Fruit fly (Drosophila melanogaster) whole organism, embryonic: ENCODE results near the gene Nf-YA.

Source experiments
- Atf6 ChIP-seq: fragments of 200-800 bp; sonication (Bioruptor generic); IDR thresholded peaks from 2 replicates; pipeline ENCODE4 v1.3.6; 2022; ENCODE audit warnings: missing biosample characterization, missing genetic modification characterization
- Blimp-1 ChIP-seq: fragments of 200-800 bp; sonication (Bioruptor generic); optimal IDR thresholded peaks from 3 replicates; lab custom pipeline; 2018; ENCODE audit warnings: missing biosample characterization, missing genetic modification characterization, mild to moderate bottlenecking, moderate library complexity, missing genetic modification reagents
- CG10366 ChIP-seq: fragments of 200-800 bp; sonication (Bioruptor generic); IDR thresholded peaks from 2 replicates; pipeline ENCODE4 v1.3.6; 2022; ENCODE audit warnings: missing biosample characterization, missing genetic modification characterization
- CG10462 ChIP-seq: fragments of 200-800 bp; sonication (Bioruptor generic); optimal IDR thresholded peaks from 2 replicates; lab custom pipeline; 2016; ENCODE audit warnings: missing biosample characterization, missing genetic modification characterization
- CG12071 ChIP-seq: fragments of 200-800 bp; sonication (Bioruptor generic); optimal IDR thresholded peaks from 3 replicates; lab custom pipeline; 2018; ENCODE audit warnings: missing biosample characterization, mild to moderate bottlenecking, missing genetic modification characterization
- CG14667 ChIP-seq: fragments of 200-800 bp; sonication (Bioruptor generic); IDR thresholded peaks from 2 replicates; pipeline ENCODE4 v1.3.6; 2022; ENCODE audit warnings: missing biosample characterization, missing genetic modification characterization
- CG15269 ChIP-seq: fragments of 200-800 bp; sonication (Bioruptor generic); optimal IDR thresholded peaks from 2 replicates; lab custom pipeline; 2018; ENCODE audit warnings: missing biosample characterization, mild to moderate bottlenecking, missing genetic modification characterization, moderate library complexity
- CG1647 ChIP-seq: fragments of 200-800 bp; sonication (Bioruptor generic); optimal IDR thresholded peaks from 3 replicates; lab custom pipeline; 2016; ENCODE audit warnings: missing biosample characterization, missing genetic modification characterization
- CG1792 ChIP-seq: fragments of 200-800 bp; sonication (Bioruptor generic); optimal IDR thresholded peaks from 2 replicates; lab custom pipeline; 2016; ENCODE audit warnings: missing biosample characterization, missing genetic modification characterization
- CG18599 ChIP-seq: fragments of 200-800 bp; sonication (Bioruptor generic); optimal IDR thresholded peaks from 3 replicates; lab custom pipeline; 2017; ENCODE audit warnings: missing biosample characterization, missing genetic modification characterization, mild to moderate bottlenecking, moderate library complexity, missing genetic modification reagents
- CG2199 ChIP-seq: fragments of 200-800 bp; sonication (Bioruptor generic); IDR thresholded peaks from 3 replicates; pipeline ENCODE4 v1.3.6; 2022; ENCODE audit warnings: missing biosample characterization, missing genetic modification characterization
- CG2678 ChIP-seq: fragments of 200-800 bp; sonication (Bioruptor generic); optimal IDR thresholded peaks from 3 replicates; lab custom pipeline; 2019; ENCODE audit warnings: missing biosample characterization, mild to moderate bottlenecking, missing genetic modification characterization, moderate library complexity
- CG32532 ChIP-seq: fragments of 200-800 bp; sonication (Bioruptor generic); IDR thresholded peaks from 2 replicates; pipeline ENCODE4 v1.3.6; 2022; ENCODE audit warnings: missing biosample characterization, missing genetic modification characterization
- CG33557 ChIP-seq: fragments of 200-800 bp; sonication (Bioruptor generic); optimal IDR thresholded peaks from 2 replicates; lab custom pipeline; 2019; ENCODE audit warnings: missing biosample characterization, mild to moderate bottlenecking, missing genetic modification characterization, moderate library complexity
- CG34376 ChIP-seq: fragments of 200-800 bp; sonication (Bioruptor generic); optimal IDR thresholded peaks from 2 replicates; lab custom pipeline; 2018; ENCODE audit warnings: missing biosample characterization, mild to moderate bottlenecking, missing genetic modification characterization
- CG6689 ChIP-seq: fragments of 200-800 bp; sonication (Bioruptor generic); IDR thresholded peaks from 2 replicates; pipeline ENCODE4 v1.3.6; 2022; ENCODE audit warnings: missing biosample characterization, missing genetic modification characterization
- CG7963 ChIP-seq: fragments of 200-800 bp; sonication (Bioruptor generic); IDR thresholded peaks from 3 replicates; pipeline ENCODE4 v1.3.6; 2022; ENCODE audit warnings: missing biosample characterization, missing genetic modification characterization; ENCODE audit not compliant: partially characterized antibody
- CG7987 ChIP-seq: fragments of 200-800 bp; sonication (Bioruptor generic); optimal IDR thresholded peaks from 2 replicates; lab custom pipeline; 2018; ENCODE audit warnings: missing biosample characterization, mild to moderate bottlenecking, missing genetic modification characterization, moderate library complexity
- CG8924 ChIP-seq: fragments of 200-800 bp; optimal IDR thresholded peaks from 3 replicates; lab custom pipeline; 2019; ENCODE audit warnings: missing biosample characterization, mild to moderate bottlenecking, missing genetic modification characterization, moderate library complexity
- CG9932 ChIP-seq: fragments of 200-800 bp; sonication (Bioruptor generic); IDR thresholded peaks from 2 replicates; pipeline ENCODE4 v1.3.6; 2022; ENCODE audit warnings: missing biosample characterization, missing genetic modification characterization
- CHES-1-like ChIP-seq: fragments of 200-800 bp; sonication (Bioruptor generic); optimal IDR thresholded peaks from 2 replicates; lab custom pipeline; 2016; ENCODE audit warnings: missing biosample characterization, missing genetic modification characterization
- Deaf1 ChIP-seq: fragments of 200-800 bp; optimal IDR thresholded peaks from 3 replicates; lab custom pipeline; 2019; ENCODE audit warnings: missing biosample characterization, mild to moderate bottlenecking, missing genetic modification characterization, moderate library complexity
- Dp ChIP-seq: fragments of 200-800 bp; sonication (Bioruptor generic); optimal IDR thresholded peaks from 2 replicates; lab custom pipeline; 2018; ENCODE audit warnings: missing biosample characterization, mild to moderate bottlenecking, missing genetic modification characterization, moderate library complexity
- Fer3 ChIP-seq: fragments of 200-800 bp; sonication (Bioruptor generic); optimal IDR thresholded peaks from 2 replicates; lab custom pipeline; 2018; ENCODE audit warnings: missing biosample characterization, mild to moderate bottlenecking, missing genetic modification characterization, moderate library complexity
- Hmr ChIP-seq: fragments of 200-800 bp; sonication (Bioruptor generic); optimal IDR thresholded peaks from 3 replicates; lab custom pipeline; 2017; ENCODE audit warnings: mild to moderate bottlenecking, missing biosample characterization, missing genetic modification reagents, missing genetic modification characterization
- Kr ChIP-seq: fragments of 200-800 bp; sonication (Bioruptor generic); optimal IDR thresholded peaks from 2 replicates; lab custom pipeline; 2017; ENCODE audit warnings: missing biosample characterization, mild to moderate bottlenecking, missing genetic modification characterization
- Med ChIP-seq: fragments of 200-800 bp; sonication (Bioruptor generic); peaks from one replicate; lab custom pipeline; 2016; ENCODE audit warnings: missing biosample characterization, missing genetic modification characterization, mild to moderate bottlenecking, inconsistent platforms, moderate library complexity
- NfI ChIP-seq: fragments of 200-800 bp; sonication (Bioruptor generic); optimal IDR thresholded peaks from 3 replicates; lab custom pipeline; 2018; ENCODE audit warnings: missing biosample characterization, mild to moderate bottlenecking, missing genetic modification characterization, moderate library complexity
- Ptx1 ChIP-seq: fragments of 200-800 bp; sonication (Bioruptor generic); IDR thresholded peaks from 2 replicates; pipeline ENCODE4 v1.3.6; 2022; ENCODE audit warnings: missing biosample characterization, missing genetic modification characterization
- Scr ChIP-seq: fragments of 200-800 bp; sonication (Bioruptor generic); IDR thresholded peaks from 2 replicates; pipeline ENCODE4 v1.3.6; 2022; ENCODE audit warnings: missing biosample characterization, missing genetic modification characterization; ENCODE audit not compliant: partially characterized antibody
- ato ChIP-seq: fragments of 200-800 bp; sonication (Bioruptor generic); IDR thresholded peaks from 2 replicates; pipeline ENCODE4 v1.3.6; 2022; ENCODE audit warnings: missing biosample characterization, missing genetic modification characterization; ENCODE audit not compliant: partially characterized antibody
- bab2 ChIP-seq: fragments of 200-800 bp; sonication (Bioruptor generic); optimal IDR thresholded peaks from 2 replicates; lab custom pipeline; 2016; ENCODE audit warnings: missing biosample characterization, missing genetic modification characterization
- cad ChIP-seq: fragments of >200 bp; optimal IDR thresholded peaks from 2 replicates; lab custom pipeline; 2017; ENCODE audit warnings: missing biosample characterization, missing genetic modification characterization
- cg ChIP-seq: fragments of 200-800 bp; sonication (Bioruptor generic); optimal IDR thresholded peaks from 3 replicates; lab custom pipeline; 2019; ENCODE audit warnings: missing biosample characterization, mild to moderate bottlenecking, missing genetic modification characterization, moderate library complexity
- crol ChIP-seq: fragments of 200-800 bp; sonication (Bioruptor generic); IDR thresholded peaks from 2 replicates; pipeline ENCODE4 v1.3.6; 2022; ENCODE audit warnings: missing biosample characterization, missing genetic modification characterization
- exex ChIP-seq: fragments of 200-800 bp; sonication (Bioruptor generic); optimal IDR thresholded peaks from 4 replicates; lab custom pipeline; 2018; ENCODE audit warnings: missing biosample characterization, mild to moderate bottlenecking, missing genetic modification characterization, moderate library complexity
- eyg ChIP-seq: fragments of 200-800 bp; sonication (Bioruptor generic); optimal IDR thresholded peaks from 3 replicates; lab custom pipeline; 2016; ENCODE audit warnings: missing biosample characterization, missing genetic modification characterization
- gro ChIP-seq: fragments of 200-800 bp; sonication (Bioruptor generic); optimal IDR thresholded peaks from 2 replicates; lab custom pipeline; 2016; ENCODE audit warnings: missing biosample characterization, missing genetic modification characterization
- jigr1 ChIP-seq: fragments of 200-800 bp; sonication (Bioruptor generic); IDR thresholded peaks from 3 replicates; pipeline ENCODE4 v1.3.6; 2022; ENCODE audit warnings: missing biosample characterization, missing genetic modification characterization
- mirr ChIP-seq: fragments of 200-800 bp; sonication (Bioruptor generic); optimal IDR thresholded peaks from 3 replicates; lab custom pipeline; 2018; ENCODE audit warnings: missing biosample characterization, mild to moderate bottlenecking, missing genetic modification characterization
- p53 ChIP-seq: fragments of 200-800 bp; sonication (Bioruptor generic); optimal IDR thresholded peaks from 2 replicates; lab custom pipeline; 2016; ENCODE audit warnings: missing biosample characterization, missing genetic modification characterization
- repo ChIP-seq: fragments of 200-800 bp; sonication (Bioruptor generic); optimal IDR thresholded peaks from 2 replicates; lab custom pipeline; 2016; ENCODE audit warnings: missing biosample characterization, missing genetic modification characterization
- rib ChIP-seq: fragments of 200-800 bp; sonication (Bioruptor generic); IDR thresholded peaks from 2 replicates; pipeline ENCODE4 v1.3.6; 2022; ENCODE audit warnings: missing biosample characterization, missing genetic modification characterization
- sd ChIP-seq: fragments of 200-800 bp; sonication (Bioruptor generic); optimal IDR thresholded peaks from 3 replicates; lab custom pipeline; 2018; ENCODE audit warnings: missing biosample characterization, mild to moderate bottlenecking, missing genetic modification characterization, moderate library complexity
- sna ChIP-seq: fragments of 200-800 bp; sonication (Bioruptor generic); IDR thresholded peaks from 2 replicates; pipeline ENCODE4 v1.3.6; 2022; ENCODE audit warnings: missing biosample characterization, missing genetic modification characterization; ENCODE audit not compliant: partially characterized antibody
- sqz ChIP-seq: fragments of 200-800 bp; sonication (Bioruptor generic); optimal IDR thresholded peaks from 3 replicates; lab custom pipeline; 2018; ENCODE audit warnings: missing biosample characterization, mild to moderate bottlenecking, missing genetic modification characterization
- sug ChIP-seq: fragments of 200-800 bp; optimal IDR thresholded peaks from 2 replicates; lab custom pipeline; 2019; ENCODE audit warnings: missing biosample characterization, mild to moderate bottlenecking, missing genetic modification characterization, moderate library complexity
- tll ChIP-seq, 2 experiments: fragments of 200-800 bp in 1 of 2; fragments of >200 bp in 1 of 2; sonication (Bioruptor generic) in 1 of 2; optimal IDR thresholded peaks; 2 replicates each; lab custom pipeline; 2017 to 2019; ENCODE audit warnings: missing biosample characterization in 2 of 2, missing genetic modification characterization in 2 of 2, mild to moderate bottlenecking in 1 of 2, moderate library complexity in 1 of 2
- zen ChIP-seq: fragments of 200-800 bp; sonication (Bioruptor generic); optimal IDR thresholded peaks from 3 replicates; lab custom pipeline; 2018; ENCODE audit warnings: missing biosample characterization, mild to moderate bottlenecking, missing genetic modification characterization, moderate library complexity

The Nf-YA gene

dm6 chr3L:9447239-9447777 is 5.2 kb upstream of the Nf-YA start (continued):
- TF ChIP-seq CG7963 (GFP tag; lab: Robert Waterston, UW), result 0 out of 3 replicates have a peak, but pooled peaks have one; percentile 22
- TF ChIP-seq Kr (GFP tag; lab: Kevin White, UChicago), result peak; percentile 79
- TF ChIP-seq crol, result peak; percentile 56; the same call in 1 of the 2 replicates
- no peak for TF ChIP-seq Deaf1 (tag; lab: Kevin White, UChicago)
- TF ChIP-seq gro (GFP tag; lab: Kevin White, UChicago), result peak; percentile 45
- peak; percentile 89 for TF ChIP-seq mirr
- no peak for TF ChIP-seq CG10366
- peak; percentile 50 for TF ChIP-seq CG18599 (GFP tag; lab: Kevin White, UChicago)
- no peak for TF ChIP-seq bab2
- peak in 1 of 2 experiments; percentile 45 for TF ChIP-seq tll (GFP tag; optimal IDR thresholded peaks at IDR 0.05; lab: Kevin White, UChicago)
- TF ChIP-seq CG32532 (GFP tag; lab: Robert Waterston, UW), result peak; percentile 12; the same call in 1 of the 2 replicates
- no peak for TF ChIP-seq NfI (GFP tag; lab: Kevin White, UChicago)
- peak; percentile 5 for TF ChIP-seq CG8924 (tag; lab: Kevin White, UChicago)
- TF ChIP-seq CG1647 (GFP tag; lab: Kevin White, UChicago), result no peak
- TF ChIP-seq jigr1 (GFP tag; lab: Robert Waterston, UW), result no peak
- TF ChIP-seq CG15269 (tag; lab: Kevin White, UChicago), result peak; percentile 14
- TF ChIP-seq CG1792 (GFP tag; lab: Kevin White, UChicago), result no peak
- no peak for TF ChIP-seq Dp (GFP tag; lab: Kevin White, UChicago)
- TF ChIP-seq Scr, result 0 out of 2 replicates have a peak, but pooled peaks have one; percentile 12
- 0 out of 2 replicates have a peak, but pooled peaks have one; percentile 11 for TF ChIP-seq CG9932 (GFP tag; lab: Robert Waterston, UW)
- no peak for TF ChIP-seq eyg
- no peak for TF ChIP-seq CG10462 (GFP tag; lab: Kevin White, UChicago)
- TF ChIP-seq ato (GFP tag; lab: Robert Waterston, UW), result no peak
- no peak for TF ChIP-seq p53
- TF ChIP-seq CG7987, result no peak
- TF ChIP-seq exex (tag; lab: Kevin White, UChicago), result peak; percentile 90
- TF ChIP-seq CG6689, result no peak
- 0 out of 2 replicates have a peak, but pooled peaks have one; percentile 10 for TF ChIP-seq sna
- peak; percentile 12 for TF ChIP-seq Fer3 (tag; lab: Kevin White, UChicago)
- TF ChIP-seq CHES-1-like, result peak; percentile 18
- no peak for TF ChIP-seq CG12071
- peak; percentile 23 for TF ChIP-seq cad
- no peak for TF ChIP-seq CG33557 (GFP tag; lab: Kevin White, UChicago)
- peak; percentile 23; the same call in 1 of the 2 replicates for TF ChIP-seq rib (GFP tag; lab: Robert Waterston, UW)
- peak; percentile 79 for TF ChIP-seq CG34376 (GFP tag; lab: Kevin White, UChicago)
- TF ChIP-seq CG14667, result no peak
- peak; percentile 90 for TF ChIP-seq cg (GFP tag; lab: Kevin White, UChicago)
- peak; percentile 49 for TF ChIP-seq sug (tag; lab: Kevin White, UChicago)
- peak; percentile 73 for TF ChIP-seq zen (tag; lab: Kevin White, UChicago)
- TF ChIP-seq Med (GFP tag; lab: Kevin White, UChicago), result peak; percentile 82
- peak; percentile 19 for TF ChIP-seq CG2678
- no peak for TF ChIP-seq Blimp-1 (GFP tag; lab: Kevin White, UChicago)
- TF ChIP-seq Ptx1 (GFP tag; lab: Robert Waterston, UW), result no peak
- peak; percentile 73 for TF ChIP-seq sd (tag; lab: Kevin White, UChicago)
- peak; percentile 28 for TF ChIP-seq sqz (GFP tag; lab: Kevin White, UChicago)
- no peak for TF ChIP-seq Atf6
- TF ChIP-seq CG2199 (GFP tag; lab: Robert Waterston, UW), result 0 out of 3 replicates have a peak, but pooled peaks have one; percentile 8
- TF ChIP-seq repo (GFP tag; lab: Kevin White, UChicago), result no peak
- TF ChIP-seq Hmr (GFP tag; lab: Kevin White, UChicago), result peak; percentile 36
